Worm (Caenorhabditis elegans): ENCODE results near the gene C01G6.4.

ce11 chrII:9319058-9319915, 46.4 kb upstream of the C01G6.4 start, which contains the start of the genes csa-1 and wdfy-2:
- TF ChIP-seq T22C8.4 (GFP tag; IDR thresholded peaks at IDR 0.05) (no peak), flt-1 (GFP tag; IDR thresholded peaks at IDR 0.05) (no peak)
